Worm (Caenorhabditis elegans) whole organism, young adult: ENCODE results near the gene skpo-2.

Experiments
- F22D6.2 ChIP-seq: sonication (generic microtip); optimal IDR thresholded peaks from 2 replicates; lab custom pipeline; 2016; ENCODE audit warnings: mild to moderate bottlenecking, missing genetic modification characterization, missing compliant biosample characterization
- F23B12.7 ChIP-seq: sonication (generic microtip); optimal IDR thresholded peaks from 2 replicates; lab custom pipeline; 2017; ENCODE audit warnings: missing genetic modification characterization, mild to moderate bottlenecking, missing compliant biosample characterization, antibody characterized with exemption, moderate library complexity; ENCODE audit not compliant: insufficient read depth
- F37B4.10 ChIP-seq: fragments of 200-800 bp; sonication (Bioruptor generic); IDR thresholded peaks from 2 replicates; pipeline ENCODE4 v1.3.6; 2022; ENCODE audit warnings: missing genetic modification characterization, missing compliant biosample characterization
- F39B2.1 ChIP-seq: fragments of 200-800 bp; sonication (Bioruptor generic); IDR thresholded peaks from 2 replicates; pipeline ENCODE4 v1.3.6; 2022; ENCODE audit warnings: missing genetic modification reagents, missing genetic modification characterization, missing compliant biosample characterization
- K12H6.12 ChIP-seq: fragments of 200-800 bp; sonication (Bioruptor generic); optimal IDR thresholded peaks from 2 replicates; lab custom pipeline; 2018; ENCODE audit warnings: mild to moderate bottlenecking, missing genetic modification characterization, missing compliant biosample characterization
- T07F8.4 ChIP-seq: sonication (generic microtip); optimal IDR thresholded peaks from 2 replicates; lab custom pipeline; 2016; ENCODE audit warnings: mild to moderate bottlenecking, missing genetic modification characterization, moderate library complexity, missing compliant biosample characterization
- Y79H2A.3 ChIP-seq: fragments of 200-800 bp; sonication (Bioruptor generic); conservative IDR thresholded peaks from 2 replicates; pipeline ENCODE4 v1.3.6; 2022; ENCODE audit warnings: missing genetic modification reagents, missing genetic modification characterization, missing compliant biosample characterization
- ZK185.1 ChIP-seq: sonication (generic microtip); optimal IDR thresholded peaks from 2 replicates; lab custom pipeline; 2016; ENCODE audit warnings: mild to moderate bottlenecking, missing genetic modification characterization, missing compliant biosample characterization; ENCODE audit not compliant: poor library complexity, severe bottlenecking
- ama-1 ChIP-seq, 3 experiments: fragments of 150-350 bp in 1 of 3; sonication (generic microtip) in 2 of 3; optimal IDR thresholded peaks; 2 replicates each; lab custom pipeline; 2014 to 2018; ENCODE audit warnings: missing biosample characterization in 2 of 3, missing genetic modification characterization in 2 of 3, missing genetic modification reagents in 2 of 3
- athp-1 ChIP-seq: sonication (generic microtip); optimal IDR thresholded peaks from 2 replicates; lab custom pipeline; 2017; ENCODE audit warnings: mild to moderate bottlenecking, missing genetic modification characterization, missing compliant biosample characterization
- bed-2 ChIP-seq: fragments of 200-800 bp; sonication (Bioruptor generic); IDR thresholded peaks from 2 replicates; pipeline ENCODE4 v1.3.6; 2022; ENCODE audit warnings: missing genetic modification reagents, missing genetic modification characterization, missing compliant biosample characterization
- cebp-2 ChIP-seq: fragments of 200-800 bp; sonication (Bioruptor generic); IDR thresholded peaks from 2 replicates; pipeline ENCODE4 v1.3.6; 2022; ENCODE audit warnings: missing genetic modification characterization, missing compliant biosample characterization
- ceh-100 ChIP-seq: fragments of 200-800 bp; sonication (Bioruptor generic); IDR thresholded peaks from 2 replicates; pipeline ENCODE4 v1.3.6; 2022; ENCODE audit warnings: missing genetic modification reagents, missing genetic modification characterization, missing compliant biosample characterization
- ceh-27 ChIP-seq: fragments of 200-800 bp; sonication (Bioruptor generic); optimal IDR thresholded peaks from 2 replicates; lab custom pipeline; 2018; ENCODE audit warnings: mild to moderate bottlenecking, missing genetic modification characterization, moderate library complexity, missing compliant biosample characterization
- die-1 ChIP-seq: sonication (generic microtip); optimal IDR thresholded peaks from 2 replicates; lab custom pipeline; 2016; ENCODE audit warnings: missing genotype, mild to moderate bottlenecking, missing genetic modification characterization, missing compliant biosample characterization
- hlh-12 ChIP-seq: sonication (generic microtip); optimal IDR thresholded peaks from 2 replicates; lab custom pipeline; 2016; ENCODE audit warnings: missing genetic modification characterization, missing compliant biosample characterization
- hlh-26 ChIP-seq: fragments of 200-800 bp; sonication (Bioruptor generic); conservative IDR thresholded peaks from 2 replicates; pipeline ENCODE4 v1.3.6; 2022; ENCODE audit warnings: missing genetic modification reagents, missing genetic modification characterization, missing compliant biosample characterization
- hmg-1.2 ChIP-seq: fragments of 200-800 bp; sonication (Bioruptor generic); IDR thresholded peaks from 2 replicates; pipeline ENCODE4 v1.3.6; 2022; ENCODE audit warnings: missing genetic modification reagents, missing genetic modification characterization, missing compliant biosample characterization
- hsf-1 ChIP-seq: fragments of 200-800 bp; sonication (Bioruptor generic); IDR thresholded peaks from 2 replicates; pipeline ENCODE4 v1.3.6; 2022; ENCODE audit warnings: missing genetic modification reagents, missing genetic modification characterization, missing compliant biosample characterization
- let-526 ChIP-seq: fragments of 200-800 bp; sonication (Bioruptor generic); IDR thresholded peaks from 2 replicates; pipeline ENCODE4 v1.3.6; 2022; ENCODE audit warnings: missing genetic modification reagents, missing genetic modification characterization, missing compliant biosample characterization
- lin-26 ChIP-seq: fragments of 200-800 bp; sonication (Bioruptor generic); IDR thresholded peaks from 2 replicates; pipeline ENCODE4 v1.3.6; 2022; ENCODE audit warnings: missing genetic modification reagents, missing genetic modification characterization, missing compliant biosample characterization
- lin-40 ChIP-seq: sonication (generic microtip); optimal IDR thresholded peaks from 2 replicates; lab custom pipeline; 2016; ENCODE audit warnings: missing genetic modification characterization, mild to moderate bottlenecking, missing compliant biosample characterization, missing genotype, missing genetic modification reagents
- madf-6 ChIP-seq: fragments of 200-800 bp; sonication (Bioruptor generic); IDR thresholded peaks from 2 replicates; pipeline ENCODE4 v1.3.6; 2022; ENCODE audit warnings: missing genetic modification reagents, missing genetic modification characterization, missing compliant biosample characterization
- madf-8 ChIP-seq: fragments of 200-800 bp; sonication (Bioruptor generic); conservative IDR thresholded peaks from 2 replicates; pipeline ENCODE4 v1.3.6; 2022; ENCODE audit warnings: missing genetic modification reagents, missing genetic modification characterization, missing compliant biosample characterization
- mcd-1 ChIP-seq: fragments of 200-800 bp; sonication (Bioruptor generic); IDR thresholded peaks from 2 replicates; pipeline ENCODE4 v1.3.6; 2022; ENCODE audit warnings: missing genetic modification reagents, missing genetic modification characterization, missing compliant biosample characterization
- nfya-1 ChIP-seq: sonication (generic microtip); optimal IDR thresholded peaks from 2 replicates; lab custom pipeline; 2017; ENCODE audit warnings: antibody characterized with exemption, missing compliant biosample characterization, missing genetic modification characterization, borderline replicate concordance; ENCODE audit not compliant: insufficient read depth
- nfyb-1 ChIP-seq: fragments of 200-800 bp; sonication (Bioruptor generic); IDR thresholded peaks from 2 replicates; pipeline ENCODE4 v1.3.6; 2022; ENCODE audit warnings: missing genetic modification reagents, missing genetic modification characterization, missing compliant biosample characterization
- nhr-179 ChIP-seq: sonication (generic microtip); optimal IDR thresholded peaks from 2 replicates; lab custom pipeline; 2016; ENCODE audit warnings: mild to moderate bottlenecking, missing genetic modification characterization, missing compliant biosample characterization
- nhr-90 ChIP-seq: sonication (generic microtip); optimal IDR thresholded peaks from 2 replicates; lab custom pipeline; 2016; ENCODE audit warnings: missing genotype, mild to moderate bottlenecking, missing genetic modification characterization, missing compliant biosample characterization
- rcor-1 ChIP-seq: fragments of 200-800 bp; sonication (Bioruptor generic); IDR thresholded peaks from 2 replicates; pipeline ENCODE4 v1.3.6; 2022; ENCODE audit warnings: missing genetic modification reagents, missing genetic modification characterization, missing compliant biosample characterization
- repo-1 ChIP-seq: sonication (generic microtip); optimal IDR thresholded peaks from 2 replicates; lab custom pipeline; 2017; ENCODE audit warnings: mild to moderate bottlenecking, missing genetic modification characterization, missing compliant biosample characterization
- snpc-1.1 ChIP-seq: sonication (generic microtip); optimal IDR thresholded peaks from 2 replicates; lab custom pipeline; 2017; ENCODE audit warnings: missing genetic modification characterization, mild to moderate bottlenecking, missing compliant biosample characterization, antibody characterized with exemption, moderate library complexity, missing genotype, missing genetic modification reagents; ENCODE audit not compliant: insufficient read depth
- snpc-1.3 ChIP-seq: sonication (generic microtip); optimal IDR thresholded peaks from 2 replicates; lab custom pipeline; 2017; ENCODE audit warnings: missing genetic modification characterization, mild to moderate bottlenecking, missing compliant biosample characterization, antibody characterized with exemption, moderate library complexity, missing genotype, missing genetic modification reagents; ENCODE audit not compliant: insufficient read depth
- snpc-4 ChIP-seq, 5 experiments: fragments of 150-350 bp in 1 of 5; sonication (generic microtip) in 4 of 5; optimal IDR thresholded peaks; 2 replicates each; lab custom pipeline; 2014 to 2018; ENCODE audit warnings: missing genetic modification characterization in 5 of 5, missing biosample characterization in 3 of 5, antibody characterized with exemption in 2 of 5, mild to moderate bottlenecking in 2 of 5, missing compliant biosample characterization in 2 of 5, missing genotype in 2 of 5, moderate library complexity in 2 of 5, missing genetic modification reagents in 1 of 5
- tbp1 ChIP-seq: fragments of 200-800 bp; sonication (Bioruptor generic); optimal IDR thresholded peaks from 2 replicates; lab custom pipeline; 2018; ENCODE audit warnings: mild to moderate bottlenecking, missing genetic modification characterization, missing compliant biosample characterization
- tlf-1 ChIP-seq: fragments of 200-800 bp; sonication (Bioruptor generic); optimal IDR thresholded peaks from 2 replicates; lab custom pipeline; 2018; ENCODE audit warnings: mild to moderate bottlenecking, missing genetic modification characterization, missing compliant biosample characterization
- zim-3 ChIP-seq: sonication (generic microtip); optimal IDR thresholded peaks from 2 replicates; lab custom pipeline; 2017; ENCODE audit warnings: mild to moderate bottlenecking, missing genetic modification characterization, moderate library complexity, missing compliant biosample characterization
- ztf-18 ChIP-seq: sonication (generic microtip); optimal IDR thresholded peaks from 2 replicates; lab custom pipeline; 2016; ENCODE audit warnings: missing genotype, mild to moderate bottlenecking, missing genetic modification characterization, missing compliant biosample characterization
- ztf-25 ChIP-seq: fragments of 200-800 bp; sonication (Bioruptor generic); IDR thresholded peaks from 2 replicates; pipeline ENCODE4 v1.3.6; 2022; ENCODE audit warnings: missing genetic modification reagents, missing genetic modification characterization, missing compliant biosample characterization
- ztf-28 ChIP-seq: fragments of 200-800 bp; sonication (Bioruptor generic); IDR thresholded peaks from 2 replicates; pipeline ENCODE4 v1.3.6; 2022; ENCODE audit warnings: missing genetic modification reagents, missing genetic modification characterization, missing compliant biosample characterization

Gene skpo-2

ce11 chrII:3443154-3443553, 6.8 kb upstream of the skpo-2 start, which contains the start of gene C16C8.22 (continued):
- TF ChIP-seq zim-3 (tag; lab: Kevin White, UChicago): no peak

DNA sequence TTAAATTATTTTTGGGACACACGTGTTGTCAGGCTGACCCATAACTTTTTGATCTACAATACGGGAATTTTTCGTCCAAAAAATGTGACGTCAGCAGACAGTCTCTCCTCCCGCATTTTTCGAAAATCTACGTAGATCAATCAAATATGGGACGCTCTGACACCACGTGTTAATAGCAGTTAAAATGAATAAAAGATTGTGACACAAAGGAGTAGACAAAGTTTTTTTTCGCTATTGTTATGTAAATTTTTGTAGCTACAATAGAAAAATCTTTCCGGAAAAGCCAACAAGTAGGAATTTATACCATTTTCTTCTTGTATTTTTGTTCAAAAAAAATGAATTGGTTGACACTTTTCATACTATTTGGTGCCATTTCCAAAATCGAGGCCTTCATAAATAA, 5.1 kb upstream of the skpo-2 start, which contains the start of gene C16C8.27:
Gene C16C8.27 (plus strand): TSS at position 301 of the 400 bp plus-strand sequence.
- TF ChIP-seq K12H6.12 (tag; lab: Kevin White, UChicago): no peak
- no peak for TF ChIP-seq madf-8 (GFP tag; lab: Robert Waterston, UW)
- TF ChIP-seq mcd-1 (GFP tag; lab: Robert Waterston, UW): no peak
- no peak for TF ChIP-seq ceh-100
- TF ChIP-seq cebp-2: no peak
- TF ChIP-seq Y79H2A.3 (GFP tag; lab: Robert Waterston, UW): no peak
- TF ChIP-seq zim-3 (tag; lab: Kevin White, UChicago): no peak
- TF ChIP-seq tbp1 (GFP tag; lab: Kevin White, UChicago): no peak
- TF ChIP-seq madf-6: no peak
- TF ChIP-seq bed-2 (GFP tag; lab: Robert Waterston, UW): no peak
- TF ChIP-seq let-526 (GFP tag; lab: Robert Waterston, UW): no peak
- TF ChIP-seq snpc-1.1 (tag; lab: Kevin White, UChicago): no peak
- TF ChIP-seq F23B12.7 (tag; lab: Kevin White, UChicago): no peak
- TF ChIP-seq die-1: no peak
- no peak for TF ChIP-seq F37B4.10
- TF ChIP-seq F39B2.1 (GFP tag; lab: Robert Waterston, UW): no peak
- no peak for TF ChIP-seq hlh-12 (tag; lab: Kevin White, UChicago)

ce11 chrII:3440641-3440926, 4.3 kb upstream of the skpo-2 start, which contains the start of gene C16C8.17:
C16C8.17 (plus strand) TSS chrII:3440827.
- no peak for TF ChIP-seq nfyb-1 (GFP tag; lab: Robert Waterston, UW)
- TF ChIP-seq ama-1 (optimal IDR thresholded peaks at IDR 0.05; lab: Kevin White, UChicago): no peak
- TF ChIP-seq ama-1 (GFP tag; optimal IDR thresholded peaks at IDR 0.05; lab: Kevin White, UChicago): no peak
- no peak for TF ChIP-seq ztf-25

DNA sequence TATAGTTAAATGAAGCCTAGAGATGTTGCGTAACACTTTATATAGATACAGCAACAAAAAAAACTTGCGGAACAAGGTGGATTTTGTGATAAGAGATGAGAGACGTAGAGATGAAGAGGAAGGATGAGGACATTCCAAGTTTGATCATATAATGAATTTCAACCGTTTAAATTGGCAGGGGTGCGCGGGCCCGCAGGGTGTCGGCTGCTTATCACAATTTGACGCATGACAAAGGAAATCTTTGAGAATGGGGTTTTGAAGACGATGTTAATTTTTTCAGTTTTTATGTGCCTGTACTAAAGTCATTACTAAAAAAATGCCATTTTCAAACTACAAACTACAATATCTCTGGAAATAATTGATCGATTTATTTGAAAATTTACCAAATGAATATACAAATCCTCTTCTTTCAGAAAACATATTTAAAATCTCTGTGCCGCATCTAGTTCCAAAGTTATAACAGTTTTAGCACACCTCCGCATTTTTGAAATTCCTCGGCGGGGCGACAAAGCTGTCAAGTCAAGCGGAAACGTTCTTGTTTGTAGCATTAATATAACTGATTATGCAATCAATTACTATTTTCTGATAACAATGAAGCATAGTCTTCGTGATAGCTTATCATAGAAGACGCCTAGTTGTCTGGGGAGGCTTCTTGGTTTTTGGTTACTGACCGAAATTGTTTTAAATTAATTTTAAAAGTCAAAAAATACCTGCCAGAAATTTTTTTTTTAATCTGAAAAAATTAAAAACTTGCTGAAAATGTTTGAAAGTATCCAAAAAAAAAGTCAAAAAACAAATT, 3.7 kb upstream of the skpo-2 start:
- no peak for TF ChIP-seq ceh-27 (GFP tag; lab: Kevin White, UChicago)
- no peak for TF ChIP-seq F22D6.2 (tag; lab: Kevin White, UChicago)
- no peak for TF ChIP-seq hsf-1 (GFP tag; lab: Robert Waterston, UW)
- no peak for TF ChIP-seq snpc-4 (GFP tag; optimal IDR thresholded peaks at IDR 0.05; lab: Kevin White, UChicago)
- TF ChIP-seq snpc-4 (tag; optimal IDR thresholded peaks at IDR 0.05; lab: Kevin White, UChicago): peak in 2 of 4 experiments; percentile 36 to 78
- no peak for TF ChIP-seq ZK185.1
- peak; percentile 29 for TF ChIP-seq snpc-1.1 (tag; lab: Kevin White, UChicago)
- no peak for TF ChIP-seq T07F8.4 (tag; lab: Kevin White, UChicago)
- no peak for TF ChIP-seq mcd-1 (GFP tag; lab: Robert Waterston, UW)
- TF ChIP-seq athp-1 (tag; lab: Kevin White, UChicago): no peak
- TF ChIP-seq repo-1 (tag; lab: Kevin White, UChicago): no peak
- TF ChIP-seq, all 124 proteins: peak for 2

- TF ChIP-seq lin-26 (GFP tag; lab: Robert Waterston, UW): peak; percentile 96
- TF ChIP-seq lin-40 (tag; lab: Kevin White, UChicago): no peak
- TF ChIP-seq snpc-1.3 (tag; lab: Kevin White, UChicago): peak; percentile 52
- TF ChIP-seq tlf-1: peak; percentile 27
- no peak for TF ChIP-seq nfya-1 (tag; lab: Kevin White, UChicago)
- peak; percentile 66 for TF ChIP-seq ztf-18 (tag; lab: Kevin White, UChicago)
- no peak for TF ChIP-seq F39B2.1 (GFP tag; lab: Robert Waterston, UW)
- peak; percentile 74 for TF ChIP-seq hmg-1.2 (GFP tag; lab: Robert Waterston, UW)
- TF ChIP-seq ztf-28 (GFP tag; lab: Robert Waterston, UW): no peak
- no peak for TF ChIP-seq nhr-179
- TF ChIP-seq nhr-90: peak; percentile 92
- TF ChIP-seq hlh-26 (GFP tag; lab: Robert Waterston, UW): no peak
- TF ChIP-seq rcor-1: peak; percentile 43; the same call in 1 of the 2 replicates
These were observed 3.0 kb upstream of the skpo-2 start for ce11 chrII:3439244-3439698.
